Worm (Caenorhabditis elegans): ENCODE data around the gene idpp-11.

Gene idpp-11

DNA sequence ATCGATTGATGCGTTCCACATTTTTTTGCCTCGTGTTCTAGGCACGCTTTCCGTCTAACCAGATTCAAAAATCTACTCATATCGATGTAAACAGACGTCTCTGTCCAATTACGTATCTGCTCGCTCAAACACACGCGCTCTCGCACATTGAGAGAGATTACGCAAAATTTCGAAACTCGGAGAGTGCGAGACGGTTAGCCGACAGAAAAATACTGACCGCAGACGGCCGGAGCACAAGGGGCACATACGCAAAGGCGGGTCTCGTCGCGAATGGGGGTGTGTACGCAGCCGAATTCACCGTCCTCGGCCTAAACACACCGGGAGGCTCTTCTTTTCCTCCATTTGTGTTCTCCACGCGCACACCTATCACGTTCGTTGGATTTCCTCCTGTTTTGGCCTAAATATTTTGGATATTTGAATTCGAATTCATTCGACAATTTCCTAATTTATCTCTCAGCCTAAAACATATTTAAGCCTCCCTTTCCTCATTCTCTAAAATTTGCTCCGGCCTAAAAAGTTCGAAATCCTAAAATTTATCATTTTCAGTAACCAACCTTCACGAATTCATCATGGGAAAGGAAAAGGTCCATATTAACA, 19.1 kb upstream of the idpp-11 start, which contains the start of gene eef-1A.2 (continued):
- TF ChIP-seq C16A3.4 (tag; optimal IDR thresholded peaks at IDR 0.05) (peak; percentile 89), efl-3 (GFP tag; optimal IDR thresholded peaks at IDR 0.05) (no peak), C34B4.2 (tag; optimal IDR thresholded peaks at IDR 0.05) (no peak), rnt-1 (tag; optimal IDR thresholded peaks at IDR 0.05) (peak; percentile 97), lin-14 (GFP tag; optimal IDR thresholded peaks at IDR 0.05) (peak; percentile 99), alr-1 (tag; optimal IDR thresholded peaks at IDR 0.05; ENCODE audit: borderline replicate concordance) (no peak), nhr-90 (tag; optimal IDR thresholded peaks at IDR 0.05; ENCODE audit: poor library complexity) (peak; percentile 93), lin-35 (GFP tag; optimal IDR thresholded peaks at IDR 0.05) (peak; percentile 82 to 92), zag-1 (tag; optimal IDR thresholded peaks at IDR 0.05) (peak; percentile 71), ama-1 (optimal IDR thresholded peaks at IDR 0.05) (peak; percentile 74), nhr-11 (tag; optimal IDR thresholded peaks at IDR 0.05) (peak; percentile 74), irx-1 (tag; optimal IDR thresholded peaks at IDR 0.05) (peak; percentile 86), elt-2 (tag; optimal IDR thresholded peaks at IDR 0.05) (peak; percentile 86), xbp-1 (tag; optimal IDR thresholded peaks at IDR 0.05) (peak; percentile 95), isw-1 (GFP tag; IDR thresholded peaks at IDR 0.05) (peak; percentile 95), F16B12.6 (tag; optimal IDR thresholded peaks at IDR 0.05) (peak; percentile 63), fkh-8 (tag; optimal IDR thresholded peaks at IDR 0.05) (peak; percentile 99), ceh-88 (GFP tag; IDR thresholded peaks at IDR 0.05) (peak; percentile 77), hlh-4 (tag; optimal IDR thresholded peaks at IDR 0.05) (no peak), lin-15B (tag; optimal IDR thresholded peaks at IDR 0.05) (peak; percentile 78), unc-86 (tag; optimal IDR thresholded peaks at IDR 0.05) (peak; percentile 91), fkh-4 (tag; optimal IDR thresholded peaks at IDR 0.05; ENCODE audit: borderline replicate concordance) (peak; percentile 29), snpc-4 (tag; optimal IDR thresholded peaks at IDR 0.05) (peak; percentile 75), tlp-1 (tag; optimal IDR thresholded peaks at IDR 0.05) (no peak), unc-98 (GFP tag; IDR thresholded peaks at IDR 0.05) (peak; percentile 61; the same call in 1 of the 2 replicates), grh-1 (GFP tag; IDR thresholded peaks at IDR 0.05) (peak; percentile 91), pax-3 (tag; optimal IDR thresholded peaks at IDR 0.05) (peak; percentile 95), efl-1 (optimal IDR thresholded peaks at IDR 0.05) (peak; percentile 82 to 93), efl-1 (GFP tag; optimal IDR thresholded peaks at IDR 0.05 in 1 of 2) (peak; percentile 79 to 96), snu-23 (GFP tag; optimal IDR thresholded peaks at IDR 0.05) (peak; percentile 97), unc-62 (GFP tag; optimal IDR thresholded peaks at IDR 0.05) (no peak), zip-4 (GFP tag; optimal IDR thresholded peaks at IDR 0.05) (peak; percentile 99), fos-1 (tag; optimal IDR thresholded peaks at IDR 0.05) (peak; percentile 96), ceh-63 (GFP tag; optimal IDR thresholded peaks at IDR 0.05) (no peak), lin-39 (tag; optimal IDR thresholded peaks at IDR 0.05) (peak; percentile 39), tbx-2 (tag; optimal IDR thresholded peaks at IDR 0.05) (peak; percentile 95), Y116A8C.19 (tag; optimal IDR thresholded peaks at IDR 0.05; ENCODE audit: borderline replicate concordance) (no peak), sox-4 (tag; optimal IDR thresholded peaks at IDR 0.05) (peak; percentile 60), egl-27 (tag; optimal IDR thresholded peaks at IDR 0.05) (peak; percentile 78 to 95), nhr-71 (tag; optimal IDR thresholded peaks at IDR 0.05) (peak; percentile 98), ceh-90 (tag; optimal IDR thresholded peaks at IDR 0.05) (peak; percentile 55), aha-1 (tag; optimal IDR thresholded peaks at IDR 0.05) (peak; percentile 76), vab-15 (tag; optimal IDR thresholded peaks at IDR 0.05) (peak; percentile 53), skn-1 (tag; optimal IDR thresholded peaks at IDR 0.05) (peak; percentile 98), mef-2 (tag; optimal IDR thresholded peaks at IDR 0.05) (peak; percentile 95), ceh-8 (GFP tag; optimal IDR thresholded peaks at IDR 0.05) (peak; percentile 92), sptf-1 (tag; optimal IDR thresholded peaks at IDR 0.05) (no peak), nhr-77 (tag; optimal IDR thresholded peaks at IDR 0.05) (peak; percentile 97), ceh-82 (tag; optimal IDR thresholded peaks at IDR 0.05) (peak; percentile 89 to 97 (median 96)), nhr-76 (tag; optimal IDR thresholded peaks at IDR 0.05) (no peak), ets-5 (GFP tag; IDR thresholded peaks at IDR 0.05) (no peak), nhr-12 (tag; optimal IDR thresholded peaks at IDR 0.05) (no peak), lir-3 (tag; optimal IDR thresholded peaks at IDR 0.05; ENCODE audit: poor library complexity) (peak; percentile 79)
